Worm (Caenorhabditis elegans): ENCODE results near the gene srr-7.

Gene srr-7

ce11 chrV:15087207-15087706 is 40.8 kb upstream of the srr-7 start, which contains the start of the genes C01G10.15 and C01G10.6 (continued):
- TF ChIP-seq lin-35 (GFP tag; optimal IDR thresholded peaks at IDR 0.05) (no peak), die-1 (tag; optimal IDR thresholded peaks at IDR 0.05) (no peak), ceh-40 (GFP tag; IDR thresholded peaks at IDR 0.05) (no peak), nhr-120 (GFP tag; IDR thresholded peaks at IDR 0.05) (no peak), ceh-100 (GFP tag; IDR thresholded peaks at IDR 0.05) (no peak), Y79H2A.3 (GFP tag; conservative IDR thresholded peaks at IDR 0.05) (no peak)

- TF ChIP-seq nhr-179 (tag; optimal IDR thresholded peaks at IDR 0.05) (no peak), dox-1 (GFP tag; IDR thresholded peaks at IDR 0.05) (no peak), madf-3 (GFP tag; IDR thresholded peaks at IDR 0.05) (no peak), Y53F4B.3 (GFP tag; IDR thresholded peaks at IDR 0.05) (no peak), him-1 (tag; optimal IDR thresholded peaks at IDR 0.05) (no peak), F22D6.2 (tag; optimal IDR thresholded peaks at IDR 0.05) (no peak), lsl-1 (GFP tag; optimal IDR thresholded peaks at IDR 0.05) (no peak), let-526 (GFP tag; IDR thresholded peaks at IDR 0.05) (no peak)
Measured at ce11 chrV:15088613-15089012, 39.4 kb upstream of the srr-7 start, which contains the start of gene C01G10.18. Gene C01G10.18, minus strand, starts transcription at chrV:15088713.

- no peak for TF ChIP-seq xnd-1 (tag; optimal IDR thresholded peaks at IDR 0.05)
- no peak for TF ChIP-seq attf-6 (GFP tag; IDR thresholded peaks at IDR 0.05)
- TF ChIP-seq ama-1 (optimal IDR thresholded peaks at IDR 0.05), result no peak
- no peak for TF ChIP-seq ama-1 (GFP tag; optimal IDR thresholded peaks at IDR 0.05)
- no peak for TF ChIP-seq lsl-1 (GFP tag; optimal IDR thresholded peaks at IDR 0.05)
- TF ChIP-seq die-1 (tag; optimal IDR thresholded peaks at IDR 0.05), result no peak
- no peak for TF ChIP-seq nhr-27 (tag; optimal IDR thresholded peaks at IDR 0.05)
- TF ChIP-seq snpc-1.1 (tag; optimal IDR thresholded peaks at IDR 0.05; ENCODE audit: insufficient read depth), result no peak
- no peak for TF ChIP-seq K12H6.12 (tag; optimal IDR thresholded peaks at IDR 0.05)
- TF ChIP-seq nhr-179 (tag; optimal IDR thresholded peaks at IDR 0.05), result no peak
Measured at ce11 chrV:15089438-15089837, 38.6 kb upstream of the srr-7 start, which contains the start of the genes C01G10.5 and C01G10.4. Gene C01G10.5, minus strand, starts transcription at chrV:15089538. Gene C01G10.4, plus strand, starts transcription at chrV:15089740.

- TF ChIP-seq rpc-1 (optimal IDR thresholded peaks at IDR 0.05) (no peak), rpc-1 (tag; optimal IDR thresholded peaks at IDR 0.05) (no peak), athp-1 (tag; optimal IDR thresholded peaks at IDR 0.05) (no peak), nhr-179 (tag; optimal IDR thresholded peaks at IDR 0.05) (no peak), akir-1 (GFP tag; optimal IDR thresholded peaks at IDR 0.05) (no peak), gei-17 (GFP tag; optimal IDR thresholded peaks at IDR 0.05) (no peak), repo-1 (tag; optimal IDR thresholded peaks at IDR 0.05) (no peak), pha-4 (tag; optimal IDR thresholded peaks at IDR 0.05) (no peak), atf-7 (tag; optimal IDR thresholded peaks at IDR 0.05) (no peak), fkh-3 (tag; optimal IDR thresholded peaks at IDR 0.05) (no peak), F55B11.4 (tag; optimal IDR thresholded peaks at IDR 0.05; ENCODE audit: borderline replicate concordance, insufficient read depth) (no peak), B0261.1 (tag; optimal IDR thresholded peaks at IDR 0.05) (no peak), tlf-1 (GFP tag; optimal IDR thresholded peaks at IDR 0.05) (no peak), ccch-3 (GFP tag; optimal IDR thresholded peaks at IDR 0.05) (no peak), ceh-27 (GFP tag; optimal IDR thresholded peaks at IDR 0.05) (no peak), Y67H2A.10 (GFP tag; conservative IDR thresholded peaks at IDR 0.05) (no peak), ama-1 (optimal IDR thresholded peaks at IDR 0.05) (no peak), ama-1 (GFP tag; optimal IDR thresholded peaks at IDR 0.05) (no peak), ztf-3 (GFP tag; optimal IDR thresholded peaks at IDR 0.05) (no peak)
Measured at ce11 chrV:15090457-15090856, 37.6 kb upstream of the srr-7 start, which contains the start of gene C01G10.17. Gene C01G10.17, plus strand, starts transcription at chrV:15090757.

All from whole organism, young adult.